Worm (Caenorhabditis elegans) whole organism, L4 larva: ENCODE data around the gene Y34B4A.7.

Experiments used
- D1046.2 ChIP-seq: fragments of 200-800 bp; sonication (Bioruptor generic); IDR thresholded peaks from 2 replicates; pipeline ENCODE4 v1.3.6; 2022; ENCODE audit warnings: missing genetic modification characterization, missing compliant biosample characterization
- Y48G9A.11 ChIP-seq: fragments of 200-800 bp; sonication (Bioruptor generic); IDR thresholded peaks from 2 replicates; pipeline ENCODE4 v1.3.6; 2022; ENCODE audit warnings: missing genetic modification reagents, missing genetic modification characterization, missing compliant biosample characterization
- aha-1 ChIP-seq: fragments of 150-350 bp; peaks from one replicate; lab custom pipeline; 2014; ENCODE audit warnings: missing biosample characterization, missing genetic modification characterization
- aly-2 ChIP-seq: sonication (generic microtip); optimal IDR thresholded peaks from 2 replicates; lab custom pipeline; 2018; ENCODE audit warnings: missing biosample characterization, missing genetic modification characterization
- attf-4 ChIP-seq: sonication (generic microtip); optimal IDR thresholded peaks from 3 replicates; lab custom pipeline; 2017; ENCODE audit warnings: missing biosample characterization, missing genetic modification characterization
- ceh-44 ChIP-seq: fragments of 200-800 bp; sonication (Bioruptor generic); IDR thresholded peaks from 2 replicates; pipeline ENCODE4 v1.3.6; 2022; ENCODE audit warnings: missing genetic modification reagents, missing genetic modification characterization, missing compliant biosample characterization
- ceh-62 ChIP-seq: sonication (generic microtip); optimal IDR thresholded peaks from 2 replicates; lab custom pipeline; 2017; ENCODE audit warnings: missing biosample characterization, missing genetic modification characterization
- ceh-82 ChIP-seq: sonication (generic microtip); optimal IDR thresholded peaks from 2 replicates; lab custom pipeline; 2017; ENCODE audit warnings: missing biosample characterization, missing genetic modification characterization
- ces-1 ChIP-seq: fragments of 150-350 bp; sonication (generic microtip); optimal IDR thresholded peaks from 4 replicates; lab custom pipeline; 2014; ENCODE audit warnings: missing biosample characterization, missing genetic modification reagents, missing genetic modification characterization
- cey-2 ChIP-seq: sonication (generic microtip); optimal IDR thresholded peaks from 3 replicates; lab custom pipeline; 2017; ENCODE audit warnings: missing genetic modification characterization, mild to moderate bottlenecking, missing compliant biosample characterization, antibody characterized with exemption, borderline replicate concordance; ENCODE audit not compliant: insufficient read depth
- ctbp-1 ChIP-seq: fragments of 200-800 bp; sonication (Bioruptor generic); IDR thresholded peaks from 2 replicates; pipeline ENCODE4 v1.3.6; 2022; ENCODE audit warnings: missing genetic modification reagents, missing genetic modification characterization, missing compliant biosample characterization
- daf-12 ChIP-seq: fragments of 150-350 bp; optimal IDR thresholded peaks from 2 replicates; lab custom pipeline; 2014; ENCODE audit warnings: missing biosample characterization, missing genetic modification reagents, missing genetic modification characterization
- daf-8 ChIP-seq: fragments of 200-800 bp; sonication (Bioruptor generic); IDR thresholded peaks from 2 replicates; pipeline ENCODE4 v1.3.6; 2022; ENCODE audit warnings: missing genetic modification characterization, missing compliant biosample characterization
- dmd-6 ChIP-seq: fragments of 200-800 bp; sonication (Bioruptor generic); IDR thresholded peaks from 2 replicates; pipeline ENCODE4 v1.3.6; 2022; ENCODE audit warnings: missing genetic modification reagents, missing genetic modification characterization, missing compliant biosample characterization
- dmd-8 ChIP-seq: fragments of 200-800 bp; sonication (Bioruptor generic); IDR thresholded peaks from 2 replicates; pipeline ENCODE4 v1.3.6; 2022; ENCODE audit warnings: missing genetic modification characterization, missing compliant biosample characterization
- dve-1 ChIP-seq: sonication (generic microtip); optimal IDR thresholded peaks from 2 replicates; lab custom pipeline; 2017; ENCODE audit warnings: antibody characterized with exemption, mild to moderate bottlenecking, missing genetic modification characterization, missing compliant biosample characterization; ENCODE audit not compliant: insufficient read depth
- egl-43 ChIP-seq: fragments of 200-800 bp; sonication (Bioruptor generic); IDR thresholded peaks from 2 replicates; pipeline ENCODE4 v1.3.6; 2022; ENCODE audit warnings: missing genetic modification reagents, missing genetic modification characterization, missing compliant biosample characterization
- fkh-10 ChIP-seq: fragments of 150-350 bp; optimal IDR thresholded peaks from 2 replicates; lab custom pipeline; 2014; ENCODE audit warnings: missing biosample characterization, missing genetic modification reagents, missing genetic modification characterization
- hif-1 ChIP-seq, 2 experiments: sonication (generic microtip); optimal IDR thresholded peaks; 2 replicates each; lab custom pipeline; 2016 to 2017; ENCODE audit warnings: missing compliant biosample characterization in 2 of 2, missing genetic modification characterization in 2 of 2, missing genetic modification reagents in 2 of 2, missing genotype in 2 of 2, mild to moderate bottlenecking in 1 of 2
- hmg-1.1 ChIP-seq: fragments of 200-800 bp; sonication (Bioruptor generic); IDR thresholded peaks from 2 replicates; pipeline ENCODE4 v1.3.6; 2022; ENCODE audit warnings: missing genetic modification reagents, missing genetic modification characterization, missing compliant biosample characterization
- jun-1 ChIP-seq: fragments of 150-350 bp; optimal IDR thresholded peaks from 2 replicates; lab custom pipeline; 2014; ENCODE audit warnings: missing biosample characterization, missing genetic modification reagents, missing genetic modification characterization
- lin-13 ChIP-seq: fragments of 150-350 bp; optimal IDR thresholded peaks from 2 replicates; lab custom pipeline; 2014; ENCODE audit warnings: missing biosample characterization, missing genetic modification reagents, missing genetic modification characterization
- lin-15B ChIP-seq: fragments of 150-350 bp; sonication (generic microtip); optimal IDR thresholded peaks from 3 replicates; lab custom pipeline; 2014; ENCODE audit warnings: missing biosample characterization, missing genetic modification characterization
- lin-29 ChIP-seq: fragments of 200-800 bp; sonication (Bioruptor generic); IDR thresholded peaks from 2 replicates; pipeline ENCODE4 v1.3.6; 2022; ENCODE audit warnings: missing genetic modification reagents, missing genetic modification characterization, missing compliant biosample characterization
- lin-38 ChIP-seq: fragments of 200-800 bp; sonication (Bioruptor generic); IDR thresholded peaks from 2 replicates; pipeline ENCODE4 v1.3.6; 2022; ENCODE audit warnings: missing genetic modification reagents, missing genetic modification characterization, missing compliant biosample characterization
- lsy-2 ChIP-seq, 2 experiments: fragments of 150-350 bp in 1 of 2; sonication (generic microtip) in 1 of 2; optimal IDR thresholded peaks; 2 replicates each; lab custom pipeline; 2014 to 2017; ENCODE audit warnings: missing biosample characterization in 2 of 2, missing genetic modification characterization in 2 of 2
- mep-1 ChIP-seq: fragments of 150-350 bp; sonication (generic microtip); optimal IDR thresholded peaks from 3 replicates; lab custom pipeline; 2014; ENCODE audit warnings: missing biosample characterization, missing genetic modification characterization
- mes-2 ChIP-seq: sonication (generic microtip); optimal IDR thresholded peaks from 2 replicates; lab custom pipeline; 2016; ENCODE audit warnings: missing genotype, mild to moderate bottlenecking, missing genetic modification characterization, missing compliant biosample characterization; ENCODE audit not compliant: poor library complexity, severe bottlenecking
- mxl-2 ChIP-seq: fragments of 200-800 bp; sonication (Bioruptor generic); conservative IDR thresholded peaks from 2 replicates; pipeline ENCODE4 v1.3.6; 2022; ENCODE audit warnings: missing genetic modification reagents, missing genetic modification characterization, missing compliant biosample characterization
- nhr-10 ChIP-seq: fragments of 150-350 bp; optimal IDR thresholded peaks from 2 replicates; lab custom pipeline; 2014; ENCODE audit warnings: missing biosample characterization, missing genetic modification characterization
- nhr-102 ChIP-seq: sonication (generic microtip); optimal IDR thresholded peaks from 2 replicates; lab custom pipeline; 2016; ENCODE audit warnings: mild to moderate bottlenecking, missing genetic modification characterization, moderate library complexity, missing compliant biosample characterization
- nhr-111 ChIP-seq: fragments of 200-800 bp; sonication (Bioruptor generic); optimal IDR thresholded peaks from 2 replicates; lab custom pipeline; 2018; ENCODE audit warnings: mild to moderate bottlenecking, missing genetic modification characterization, missing compliant biosample characterization
- nhr-6 ChIP-seq: fragments of 150-350 bp; optimal IDR thresholded peaks from 2 replicates; lab custom pipeline; 2014; ENCODE audit warnings: missing biosample characterization, missing genetic modification characterization
- nhr-76 ChIP-seq: fragments of 150-350 bp; optimal IDR thresholded peaks from 2 replicates; lab custom pipeline; 2014; ENCODE audit warnings: missing biosample characterization, missing genetic modification characterization
- nhr-77 ChIP-seq: fragments of 150-350 bp; optimal IDR thresholded peaks from 2 replicates; lab custom pipeline; 2014; ENCODE audit warnings: missing biosample characterization, missing genetic modification characterization
- pha-4 ChIP-seq, 2 experiments: fragments of 150-350 bp in 1 of 2; fragments of 200-800 bp in 1 of 2; sonication (Bioruptor generic) in 1 of 2; IDR thresholded peaks in 1 of 2; optimal IDR thresholded peaks in 1 of 2; 2 replicates each; pipeline versions ENCODE4 v1.3.6 to Lab custom; 2014 to 2022; ENCODE audit warnings: missing genetic modification characterization in 2 of 2, missing genetic modification reagents in 2 of 2, missing biosample characterization in 1 of 2, missing compliant biosample characterization in 1 of 2
- pqm-1 ChIP-seq: sonication (generic microtip); optimal IDR thresholded peaks from 2 replicates; lab custom pipeline; 2017; ENCODE audit warnings: missing biosample characterization, missing genetic modification characterization
- saeg-2 ChIP-seq: fragments of 200-800 bp; sonication (Bioruptor generic); IDR thresholded peaks from 2 replicates; pipeline ENCODE4 v1.3.6; 2022; ENCODE audit warnings: missing genetic modification reagents, missing genetic modification characterization, missing compliant biosample characterization
- sdz-12 ChIP-seq: fragments of 200-800 bp; sonication (Bioruptor generic); optimal IDR thresholded peaks from 2 replicates; lab custom pipeline; 2018; ENCODE audit warnings: mild to moderate bottlenecking, missing genetic modification characterization, missing compliant biosample characterization
- snpc-1.2 ChIP-seq: fragments of 200-800 bp; sonication (Bioruptor generic); IDR thresholded peaks from 2 replicates; pipeline ENCODE4 v1.3.6; 2022; ENCODE audit warnings: missing genetic modification reagents, missing genetic modification characterization, missing compliant biosample characterization
- snpc-4 ChIP-seq: fragments of 150-350 bp; optimal IDR thresholded peaks from 2 replicates; lab custom pipeline; 2014; ENCODE audit warnings: missing biosample characterization, missing genetic modification characterization
- spr-3 ChIP-seq: fragments of 200-800 bp; sonication (Bioruptor generic); optimal IDR thresholded peaks from 2 replicates; lab custom pipeline; 2018; ENCODE audit warnings: mild to moderate bottlenecking, missing genetic modification characterization, missing compliant biosample characterization
- tra-1 ChIP-seq: fragments of 200-800 bp; sonication (Bioruptor generic); IDR thresholded peaks from 2 replicates; pipeline ENCODE4 v1.3.6; 2022; ENCODE audit warnings: missing genetic modification reagents, missing genetic modification characterization, missing compliant biosample characterization
- unc-130 ChIP-seq: sonication (generic microtip); optimal IDR thresholded peaks from 2 replicates; lab custom pipeline; 2016; ENCODE audit warnings: missing genetic modification reagents, missing genetic modification characterization, missing compliant biosample characterization
- unc-39 ChIP-seq: sonication (generic microtip); optimal IDR thresholded peaks from 2 replicates; lab custom pipeline; 2017; ENCODE audit warnings: missing biosample characterization, missing genetic modification characterization
- unc-62 ChIP-seq, 3 experiments: fragments of 150-350 bp in 1 of 3; sonication (generic microtip); optimal IDR thresholded peaks in 2 of 3; peaks in 1 of 3; 1 replicate in 1 of 3; 2 replicates in 2 of 3; lab custom pipeline; 2014 to 2017; ENCODE audit warnings: missing biosample characterization in 3 of 3, missing genetic modification characterization in 3 of 3, missing genetic modification reagents in 3 of 3, missing genotype in 1 of 3
- zag-1 ChIP-seq: fragments of 150-350 bp; optimal IDR thresholded peaks from 2 replicates; lab custom pipeline; 2014; ENCODE audit warnings: missing biosample characterization, missing genetic modification characterization
- zfp-2 ChIP-seq: sonication (generic microtip); optimal IDR thresholded peaks from 2 replicates; lab custom pipeline; 2016; ENCODE audit warnings: mild to moderate bottlenecking, missing genetic modification characterization, missing compliant biosample characterization
- ztf-11 ChIP-seq: fragments of 150-350 bp; optimal IDR thresholded peaks from 2 replicates; lab custom pipeline; 2014; ENCODE audit warnings: missing biosample characterization, missing genetic modification characterization

Y34B4A.7 gene

ce11 chrX:5210524-5210923, 33.6 kb upstream of the Y34B4A.7 start:
- TF ChIP-seq dmd-6 (GFP tag; lab: Robert Waterston, UW) (0 out of 2 replicates have a peak, but pooled peaks have one; percentile 10), fkh-10 (GFP tag; lab: Kevin White, UChicago) (no peak), jun-1 (tag; lab: Kevin White, UChicago) (no peak), nhr-76 (tag; lab: Kevin White, UChicago) (no peak), snpc-4 (tag; lab: Kevin White, UChicago) (no peak), ceh-44 (GFP tag; lab: Robert Waterston, UW) (no peak), saeg-2 (no peak), aha-1 (tag; lab: Kevin White, UChicago) (peak; percentile 90), dmd-8 (no peak), zfp-2 (tag; lab: Kevin White, UChicago) (no peak), mes-2 (tag; lab: Kevin White, UChicago) (peak; percentile 11), egl-43 (GFP tag; lab: Robert Waterston, UW) (no peak), pqm-1 (no peak), pha-4 (GFP tag; IDR thresholded peaks at IDR 0.05; lab: Robert Waterston, UW) (no peak), pha-4 (tag; optimal IDR thresholded peaks at IDR 0.05; lab: Kevin White, UChicago) (peak; percentile 30), nhr-111 (GFP tag; lab: Kevin White, UChicago) (no peak), spr-3 (no peak), cey-2 (tag; lab: Kevin White, UChicago) (no peak), aly-2 (tag; lab: Kevin White, UChicago) (no peak), lin-15B (no peak), lin-38 (no peak), tra-1 (GFP tag; lab: Robert Waterston, UW) (no peak), mep-1 (tag; lab: Kevin White, UChicago) (peak; percentile 42), daf-8 (no peak), unc-130 (GFP tag; lab: Kevin White, UChicago) (no peak), D1046.2 (no peak), ceh-82 (tag; lab: Kevin White, UChicago) (no peak), ctbp-1 (GFP tag; lab: Robert Waterston, UW) (0 out of 2 replicates have a peak, but pooled peaks have one; percentile 44), snpc-1.2 (GFP tag; lab: Robert Waterston, UW) (no peak), nhr-10 (tag; lab: Kevin White, UChicago) (no peak), lin-13 (GFP tag; lab: Kevin White, UChicago) (no peak), unc-39 (tag; lab: Kevin White, UChicago) (no peak), nhr-102 (tag; lab: Kevin White, UChicago) (no peak), zag-1 (tag; lab: Kevin White, UChicago) (no peak), unc-62 (GFP tag; optimal IDR thresholded peaks at IDR 0.05 in 1 of 2; lab: Kevin White, UChicago) (peak in 1 of 2 experiments; percentile 56), unc-62 (tag; optimal IDR thresholded peaks at IDR 0.05; lab: Kevin White, UChicago) (no peak), daf-12 (tag; lab: Kevin White, UChicago) (no peak), mxl-2 (GFP tag; lab: Robert Waterston, UW) (no peak), dve-1 (tag; lab: Kevin White, UChicago) (no peak), hmg-1.1 (GFP tag; lab: Robert Waterston, UW) (peak; percentile 34; the same call in 1 of the 2 replicates), hif-1 (tag; optimal IDR thresholded peaks at IDR 0.05; lab: Kevin White, UChicago) (peak in 1 of 2 experiments; percentile 4), ztf-11 (tag; lab: Kevin White, UChicago) (no peak), ces-1 (GFP tag; lab: Kevin White, UChicago) (no peak), nhr-6 (tag; lab: Kevin White, UChicago) (no peak), attf-4 (tag; lab: Kevin White, UChicago) (no peak), lin-29 (GFP tag; lab: Robert Waterston, UW) (no peak), sdz-12 (no peak), nhr-77 (tag; lab: Kevin White, UChicago) (no peak), ceh-62 (no peak), Y48G9A.11 (GFP tag; lab: Robert Waterston, UW) (no peak), lsy-2 (tag; optimal IDR thresholded peaks at IDR 0.05; lab: Kevin White, UChicago) (peak in 1 of 2 experiments; percentile 11)
